Fruit fly (Drosophila melanogaster) whole organism, prepupa: ENCODE data around the gene Spase12.
A peak's percentile ranks its signal among the peaks of the same experiment; 100 is the strongest.

Experiments used
- Blimp-1 ChIP-seq: fragments of 200-800 bp; sonication (Bioruptor generic); optimal IDR thresholded peaks from 3 replicates; lab custom pipeline; 2017; ENCODE audit warnings: missing biosample characterization, missing genetic modification characterization, mild to moderate bottlenecking, moderate library complexity, missing genetic modification reagents
- CG10669 ChIP-seq: fragments of 200-800 bp; sonication (Bioruptor generic); optimal IDR thresholded peaks from 3 replicates; lab custom pipeline; 2018; ENCODE audit warnings: missing biosample characterization, mild to moderate bottlenecking, missing genetic modification characterization, moderate library complexity
- CG11762 ChIP-seq: fragments of 200-800 bp; sonication (Bioruptor generic); optimal IDR thresholded peaks from 3 replicates; lab custom pipeline; 2016; ENCODE audit warnings: missing biosample characterization, missing genetic modification characterization; ENCODE audit not compliant: insufficient read depth
- CG11902 ChIP-seq: fragments of 200-800 bp; sonication (Bioruptor generic); optimal IDR thresholded peaks from 3 replicates; lab custom pipeline; 2016; ENCODE audit warnings: missing biosample characterization, missing genetic modification characterization
- CG15336 ChIP-seq: fragments of 200-800 bp; sonication (Bioruptor generic); IDR thresholded peaks from 2 replicates; pipeline ENCODE4 v1.3.6; 2022; ENCODE audit warnings: missing biosample characterization, missing genetic modification characterization
- CG1621 ChIP-seq: fragments of 200-800 bp; sonication (Bioruptor generic); optimal IDR thresholded peaks from 3 replicates; lab custom pipeline; 2018; ENCODE audit warnings: missing biosample characterization, mild to moderate bottlenecking, missing genetic modification characterization
- CG16779 ChIP-seq: fragments of 200-800 bp; sonication (Bioruptor generic); optimal IDR thresholded peaks from 3 replicates; lab custom pipeline; 2017; ENCODE audit warnings: missing biosample characterization, mild to moderate bottlenecking, missing genetic modification characterization
- CG31627 ChIP-seq: fragments of 200-800 bp; sonication (Bioruptor generic); optimal IDR thresholded peaks from 3 replicates; lab custom pipeline; 2016; ENCODE audit warnings: missing biosample characterization, missing genetic modification characterization
- CG32006 ChIP-seq: fragments of 200-800 bp; sonication (Bioruptor generic); optimal IDR thresholded peaks from 3 replicates; lab custom pipeline; 2017; ENCODE audit warnings: missing biosample characterization, mild to moderate bottlenecking, missing genetic modification characterization
- CG34406 ChIP-seq: fragments of 200-800 bp; sonication (Bioruptor generic); optimal IDR thresholded peaks from 3 replicates; lab custom pipeline; 2016; ENCODE audit warnings: missing biosample characterization, missing genetic modification characterization
- CG3919 ChIP-seq: fragments of 200-800 bp; sonication (Bioruptor generic); optimal IDR thresholded peaks from 3 replicates; lab custom pipeline; 2016; ENCODE audit warnings: missing biosample characterization, missing genetic modification characterization
- CG4318 ChIP-seq: fragments of 200-800 bp; sonication (Bioruptor generic); optimal IDR thresholded peaks from 3 replicates; lab custom pipeline; 2017; ENCODE audit warnings: missing biosample characterization, mild to moderate bottlenecking, missing genetic modification characterization
- CG6163 ChIP-seq: fragments of 200-800 bp; sonication (Bioruptor generic); IDR thresholded peaks from 3 replicates; pipeline ENCODE4 v1.3.6; 2022; ENCODE audit warnings: missing biosample characterization, missing genetic modification characterization
- CG6276 ChIP-seq: fragments of 200-800 bp; sonication (Bioruptor generic); optimal IDR thresholded peaks from 2 replicates; lab custom pipeline; 2017; ENCODE audit warnings: missing biosample characterization, mild to moderate bottlenecking, missing genetic modification characterization
- CG6792 ChIP-seq: fragments of 200-800 bp; sonication (Bioruptor generic); optimal IDR thresholded peaks from 3 replicates; lab custom pipeline; 2016; ENCODE audit warnings: missing biosample characterization, missing genetic modification characterization
- CG7368 ChIP-seq: fragments of 200-800 bp; sonication (Bioruptor generic); optimal IDR thresholded peaks from 3 replicates; lab custom pipeline; 2016; ENCODE audit warnings: missing biosample characterization, missing genetic modification characterization
- CG8119 ChIP-seq: fragments of 200-800 bp; sonication (Bioruptor generic); IDR thresholded peaks from 3 replicates; pipeline ENCODE4 v1.3.6; 2022; ENCODE audit warnings: missing biosample characterization, missing genetic modification characterization
- CG8319 ChIP-seq: fragments of 200-800 bp; sonication (Bioruptor generic); optimal IDR thresholded peaks from 3 replicates; lab custom pipeline; 2016; ENCODE audit warnings: missing biosample characterization, missing genetic modification characterization
- CG8632 ChIP-seq: fragments of 200-800 bp; sonication (Bioruptor generic); optimal IDR thresholded peaks from 3 replicates; lab custom pipeline; 2016; ENCODE audit warnings: missing biosample characterization, missing genetic modification characterization
- CG9139 ChIP-seq: fragments of 200-800 bp; sonication (Bioruptor generic); optimal IDR thresholded peaks from 3 replicates; lab custom pipeline; 2017; ENCODE audit warnings: missing biosample characterization, mild to moderate bottlenecking, missing genetic modification characterization
- Eip93F ChIP-seq: fragments of 200-800 bp; sonication (Bioruptor generic); optimal IDR thresholded peaks from 2 replicates; lab custom pipeline; 2016; ENCODE audit warnings: missing biosample characterization, mild to moderate bottlenecking, missing genetic modification characterization
- Ets21C ChIP-seq: fragments of 200-800 bp; sonication (Bioruptor generic); optimal IDR thresholded peaks from 3 replicates; lab custom pipeline; 2016; ENCODE audit warnings: missing biosample characterization, missing genetic modification characterization
- Ets96B ChIP-seq: fragments of 200-800 bp; optimal IDR thresholded peaks from 2 replicates; lab custom pipeline; 2019; ENCODE audit warnings: missing biosample characterization, mild to moderate bottlenecking, missing genetic modification characterization, moderate library complexity
- Gug ChIP-seq: fragments of 200-800 bp; sonication (Bioruptor generic); IDR thresholded peaks from 2 replicates; pipeline ENCODE4 v1.3.6; 2022; ENCODE audit warnings: missing biosample characterization, missing genetic modification characterization
- Hr39 ChIP-seq: fragments of 200-800 bp; sonication (Bioruptor generic); optimal IDR thresholded peaks from 2 replicates; lab custom pipeline; 2016; ENCODE audit warnings: missing biosample characterization, missing genetic modification characterization
- Lpt ChIP-seq: fragments of 200-800 bp; sonication (Bioruptor generic); optimal IDR thresholded peaks from 3 replicates; lab custom pipeline; 2016; ENCODE audit warnings: missing biosample characterization, missing genetic modification characterization
- Met ChIP-seq: fragments of 200-800 bp; sonication (Bioruptor generic); optimal IDR thresholded peaks from 3 replicates; lab custom pipeline; 2016; ENCODE audit warnings: missing biosample characterization, missing genetic modification characterization
- OdsH ChIP-seq: fragments of 200-800 bp; sonication (Bioruptor generic); optimal IDR thresholded peaks from 3 replicates; lab custom pipeline; 2016; ENCODE audit warnings: missing biosample characterization, missing genetic modification characterization
- Sox102F ChIP-seq: fragments of 200-800 bp; sonication (Bioruptor generic); optimal IDR thresholded peaks from 2 replicates; lab custom pipeline; 2016; ENCODE audit warnings: missing biosample characterization, mild to moderate bottlenecking, missing genetic modification characterization
- Sox14 ChIP-seq: fragments of 200-800 bp; sonication (Bioruptor generic); optimal IDR thresholded peaks from 3 replicates; lab custom pipeline; 2016; ENCODE audit warnings: missing biosample characterization, missing genetic modification characterization
- Sox15 ChIP-seq: fragments of 200-800 bp; sonication (Bioruptor generic); optimal IDR thresholded peaks from 3 replicates; lab custom pipeline; 2016; ENCODE audit warnings: missing biosample characterization, missing genetic modification characterization
- achi ChIP-seq: fragments of 200-800 bp; sonication (Bioruptor generic); optimal IDR thresholded peaks from 3 replicates; lab custom pipeline; 2016; ENCODE audit warnings: missing biosample characterization, missing genetic modification characterization
- acj6 ChIP-seq: fragments of 200-800 bp; sonication (Bioruptor generic); optimal IDR thresholded peaks from 3 replicates; lab custom pipeline; 2016; ENCODE audit warnings: missing biosample characterization, missing genetic modification characterization
- cyc ChIP-seq: fragments of 200-800 bp; sonication (Bioruptor generic); optimal IDR thresholded peaks from 3 replicates; lab custom pipeline; 2016; ENCODE audit warnings: missing biosample characterization, missing genetic modification characterization
- dac ChIP-seq: fragments of 200-800 bp; sonication (Bioruptor generic); optimal IDR thresholded peaks from 2 replicates; lab custom pipeline; 2017; ENCODE audit warnings: missing biosample characterization, mild to moderate bottlenecking, missing genetic modification characterization
- dsx ChIP-seq: fragments of 200-800 bp; optimal IDR thresholded peaks from 3 replicates; lab custom pipeline; 2019; ENCODE audit warnings: missing biosample characterization, mild to moderate bottlenecking, missing genetic modification characterization, moderate library complexity; ENCODE audit not compliant: poor library complexity, severe bottlenecking
- eg ChIP-seq: fragments of 200-800 bp; sonication (Bioruptor generic); IDR thresholded peaks from 3 replicates; pipeline ENCODE4 v1.3.6; 2022; ENCODE audit warnings: missing biosample characterization, missing genetic modification characterization
- esn ChIP-seq: fragments of 200-800 bp; sonication (Bioruptor generic); optimal IDR thresholded peaks from 2 replicates; lab custom pipeline; 2016; ENCODE audit warnings: missing biosample characterization, mild to moderate bottlenecking, missing genetic modification characterization, moderate library complexity
- fd59A ChIP-seq: fragments of 200-800 bp; sonication (Bioruptor generic); optimal IDR thresholded peaks from 2 replicates; lab custom pipeline; 2017; ENCODE audit warnings: missing biosample characterization, mild to moderate bottlenecking, missing genetic modification characterization, missing genetic modification reagents
- fkh ChIP-seq: fragments of 200-800 bp; sonication (Bioruptor generic); optimal IDR thresholded peaks from 3 replicates; lab custom pipeline; 2017; ENCODE audit warnings: missing biosample characterization, mild to moderate bottlenecking, missing genetic modification characterization, moderate library complexity
- lz ChIP-seq: fragments of 200-800 bp; sonication (Bioruptor generic); optimal IDR thresholded peaks from 3 replicates; lab custom pipeline; 2016; ENCODE audit warnings: missing biosample characterization, missing genetic modification characterization
- net ChIP-seq: fragments of 200-800 bp; sonication (Bioruptor generic); optimal IDR thresholded peaks from 3 replicates; lab custom pipeline; 2016; ENCODE audit warnings: missing biosample characterization, missing genetic modification characterization
- pdm3 ChIP-seq: fragments of 200-800 bp; sonication (Bioruptor generic); optimal IDR thresholded peaks from 3 replicates; lab custom pipeline; 2016; ENCODE audit warnings: missing biosample characterization, missing genetic modification characterization
- salr ChIP-seq, 2 experiments: fragments of 200-800 bp; sonication (Bioruptor generic); optimal IDR thresholded peaks; 3 replicates each; lab custom pipeline; 2016 to 2018; ENCODE audit warnings: missing biosample characterization in 2 of 2, missing genetic modification characterization in 2 of 2, mild to moderate bottlenecking in 1 of 2
- spab ChIP-seq: fragments of 200-800 bp; sonication (Bioruptor generic); optimal IDR thresholded peaks from 2 replicates; lab custom pipeline; 2017; ENCODE audit warnings: missing biosample characterization, mild to moderate bottlenecking, missing genetic modification characterization, missing genetic modification reagents
- ss ChIP-seq, 2 experiments: fragments of 200-800 bp; sonication (Bioruptor generic); optimal IDR thresholded peaks; 2 replicates in 1 of 2; 3 replicates in 1 of 2; lab custom pipeline; 2017 to 2018; ENCODE audit warnings: mild to moderate bottlenecking in 2 of 2, missing biosample characterization in 2 of 2, missing genetic modification characterization in 2 of 2, moderate library complexity in 1 of 2
- svp ChIP-seq: fragments of 200-800 bp; sonication (Bioruptor generic); peaks from one replicate; lab custom pipeline; 2016; ENCODE audit warnings: missing biosample characterization, missing genetic modification characterization
- topi ChIP-seq: fragments of 200-800 bp; sonication (Bioruptor generic); optimal IDR thresholded peaks from 3 replicates; lab custom pipeline; 2016; ENCODE audit warnings: missing biosample characterization, missing genetic modification characterization
- vri ChIP-seq: fragments of 200-800 bp; sonication (Bioruptor generic); optimal IDR thresholded peaks from 3 replicates; lab custom pipeline; 2016; ENCODE audit warnings: missing biosample characterization, mild to moderate bottlenecking, missing genetic modification characterization

The Spase12 gene

dm6 chr3R:29479922-29480321, 11.0 kb downstream of the Spase12 start:
- peak; percentile 84 for TF ChIP-seq fkh (GFP tag; lab: Kevin White, UChicago)
- TF ChIP-seq CG31627: no peak
- no peak for TF ChIP-seq Sox102F (GFP tag; lab: Kevin White, UChicago)
- no peak for TF ChIP-seq vri (GFP tag; lab: Kevin White, UChicago)

DNA sequence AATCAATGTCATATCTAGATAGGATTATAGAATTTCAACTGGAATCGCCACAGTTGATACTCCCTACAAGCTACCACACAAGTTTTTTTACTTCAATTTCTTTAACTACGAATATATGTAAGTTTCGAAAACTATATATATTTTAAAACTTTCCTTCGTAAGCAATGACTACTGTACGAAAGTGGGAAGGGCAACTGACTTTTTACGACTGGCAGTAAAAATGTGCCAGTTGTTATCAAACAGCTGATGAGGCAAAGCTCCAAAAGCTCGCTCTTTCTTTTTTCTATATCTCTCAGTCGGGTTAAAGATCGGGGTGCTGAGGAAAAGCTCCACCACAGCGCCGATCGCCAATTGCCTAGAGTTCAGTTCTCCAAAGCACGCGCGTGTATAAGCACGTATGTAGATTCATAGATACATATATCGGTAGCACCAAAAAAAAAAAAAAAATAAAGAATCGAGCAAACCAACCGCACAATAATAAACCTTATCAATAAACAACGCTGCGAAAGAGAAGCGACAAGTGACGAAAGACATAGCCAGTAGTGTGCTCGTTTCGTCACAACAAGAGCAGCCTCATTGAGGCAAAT, 11.9 kb downstream of the Spase12 start:
- TF ChIP-seq Gug (GFP tag; lab: Robert Waterston, UW) (peak; percentile 20; the same call in 1 of the 2 replicates), Eip93F (GFP tag; lab: Kevin White, UChicago) (no peak), CG34406 (GFP tag; lab: Kevin White, UChicago) (peak; percentile 63), svp (GFP tag; lab: Kevin White, UChicago) (peak; percentile 99), Ets96B (peak; percentile 38), Met (peak; percentile 76), CG4318 (GFP tag; lab: Kevin White, UChicago) (peak; percentile 31), spab (GFP tag; lab: Kevin White, UChicago) (peak; percentile 2), CG15336 (GFP tag; lab: Robert Waterston, UW) (peak; percentile 59), CG8632 (GFP tag; lab: Kevin White, UChicago) (peak; percentile 70), CG11762 (GFP tag; lab: Kevin White, UChicago) (no peak), fkh (GFP tag; lab: Kevin White, UChicago) (no peak), CG10669 (GFP tag; lab: Kevin White, UChicago) (peak; percentile 42), net (GFP tag; lab: Kevin White, UChicago) (no peak), CG3919 (no peak), OdsH (GFP tag; lab: Kevin White, UChicago) (peak; percentile 3), CG6792 (GFP tag; lab: Kevin White, UChicago) (peak; percentile 39), vri (GFP tag; lab: Kevin White, UChicago) (peak; percentile 73), Sox15 (peak; percentile 44), salr (GFP tag; optimal IDR thresholded peaks at IDR 0.05; lab: Kevin White, UChicago) (no peak), Sox14 (peak; percentile 51), lz (GFP tag; lab: Kevin White, UChicago) (peak; percentile 74), CG1621 (tag; lab: Kevin White, UChicago) (peak; percentile 8), CG7368 (peak; percentile 8), dac (GFP tag; lab: Kevin White, UChicago) (no peak), CG6276 (GFP tag; lab: Kevin White, UChicago) (peak; percentile 52), eg (GFP tag; lab: Robert Waterston, UW) (peak; percentile 54), achi (peak; percentile 47), cyc (GFP tag; lab: Kevin White, UChicago) (peak; percentile 58), Blimp-1 (GFP tag; lab: Kevin White, UChicago) (peak; percentile 52), CG6163 (peak; percentile 78), CG32006 (GFP tag; lab: Kevin White, UChicago) (peak; percentile 26), Ets21C (GFP tag; lab: Kevin White, UChicago) (peak; percentile 36), acj6 (GFP tag; lab: Kevin White, UChicago) (peak; percentile 14), CG11902 (GFP tag; lab: Kevin White, UChicago) (peak; percentile 29), CG31627 (peak; percentile 55), CG16779 (tag; lab: Kevin White, UChicago) (peak; percentile 18), esn (GFP tag; lab: Kevin White, UChicago) (peak; percentile 75), Hr39 (peak; percentile 67), CG8319 (GFP tag; lab: Kevin White, UChicago) (peak; percentile 31), fd59A (GFP tag; lab: Kevin White, UChicago) (no peak), Lpt (GFP tag; lab: Kevin White, UChicago) (no peak), pdm3 (peak; percentile 43), dsx (GFP tag; lab: Kevin White, UChicago) (peak; percentile 14), CG8119 (GFP tag; lab: Robert Waterston, UW) (peak; percentile 62), ss (GFP tag; optimal IDR thresholded peaks at IDR 0.05; lab: Kevin White, UChicago) (no peak), topi (GFP tag; lab: Kevin White, UChicago) (peak; percentile 80), CG9139 (GFP tag; lab: Kevin White, UChicago) (peak; percentile 51)
